Fruit fly (Drosophila melanogaster): Measurements from ENCODE around the gene Vps45.
A peak's percentile ranks its signal among the peaks of the same experiment; 100 is the strongest.

Gene Vps45

dm6 chr3R:9555334-9555974 lies 8.3 kb upstream of the Vps45 start, which contains the start of the genes CG9386 and BckdhA (continued):
- TF ChIP-seq lola (GFP tag; optimal IDR thresholded peaks at IDR 0.05) (peak in 1 of 3 experiments; percentile 48), oc (tag; optimal IDR thresholded peaks at IDR 0.05) (no peak), sqz (GFP tag; optimal IDR thresholded peaks at IDR 0.05) (no peak), HLH54F (GFP tag; optimal IDR thresholded peaks at IDR 0.05) (peak; percentile 60), so (GFP tag; IDR thresholded peaks at IDR 0.05) (no peak), zfh2 (GFP tag; optimal IDR thresholded peaks at IDR 0.05) (peak; percentile 58), CG31365 (tag; optimal IDR thresholded peaks at IDR 0.05) (no peak), klu (GFP tag; IDR thresholded peaks at IDR 0.05) (no peak), CrebB (tag; optimal IDR thresholded peaks at IDR 0.05) (no peak), CG14860 (GFP tag; IDR thresholded peaks at IDR 0.05; ENCODE audit: partially characterized antibody) (peak; percentile 63; the same call in 2 of the 3 replicates), sc (optimal IDR thresholded peaks at IDR 0.05) (no peak), sc (GFP tag; optimal IDR thresholded peaks at IDR 0.05) (no peak), CG10654 (GFP tag; optimal IDR thresholded peaks at IDR 0.05) (peak; percentile 45), Abd-B (GFP tag; optimal IDR thresholded peaks at IDR 0.05) (no peak), lilli (GFP tag; optimal IDR thresholded peaks at IDR 0.05) (peak; percentile 78), CG13287 (GFP tag; IDR thresholded peaks at IDR 0.05; ENCODE audit: partially characterized antibody) (peak; percentile 77), CG10267 (tag; optimal IDR thresholded peaks at IDR 0.05) (peak; percentile 57), Stat92E (GFP tag; optimal IDR thresholded peaks at IDR 0.05) (no peak), bowl (GFP tag; IDR thresholded peaks at IDR 0.05) (no peak), BEAF-32 (GFP tag; optimal IDR thresholded peaks at IDR 0.05) (peak; percentile 84), C15 (GFP tag; IDR thresholded peaks at IDR 0.05) (no peak), Nf-YB (GFP tag; optimal IDR thresholded peaks at IDR 0.05) (peak; percentile 0), fu2 (GFP tag; optimal IDR thresholded peaks at IDR 0.05) (peak; percentile 46), CG11504 (tag; optimal IDR thresholded peaks at IDR 0.05) (no peak), CG1832 (GFP tag; optimal IDR thresholded peaks at IDR 0.05) (no peak), CG32532 (GFP tag; IDR thresholded peaks at IDR 0.05) (peak; percentile 62), sim (GFP tag; IDR thresholded peaks at IDR 0.05) (no peak), CG17359 (tag; optimal IDR thresholded peaks at IDR 0.05) (peak; percentile 32), Hand (GFP tag; optimal IDR thresholded peaks at IDR 0.05) (no peak), CG12659 (GFP tag; optimal IDR thresholded peaks at IDR 0.05) (peak; percentile 66), shn (GFP tag; optimal IDR thresholded peaks at IDR 0.05) (peak; percentile 42), CG12942 (GFP tag; optimal IDR thresholded peaks at IDR 0.05) (peak; percentile 65), CG14710 (tag; optimal IDR thresholded peaks at IDR 0.05) (peak; percentile 66), CG6813 (GFP tag; optimal IDR thresholded peaks at IDR 0.05) (no peak), B-H1 (GFP tag; IDR thresholded peaks at IDR 0.05) (no peak), CG31388 (GFP tag; optimal IDR thresholded peaks at IDR 0.05) (no peak), toy (GFP tag; IDR thresholded peaks at IDR 0.05) (no peak), Bgb (GFP tag; IDR thresholded peaks at IDR 0.05; ENCODE audit: partially characterized antibody) (peak; percentile 69), CG6683 (GFP tag; optimal IDR thresholded peaks at IDR 0.05) (no peak), Lhr (GFP tag; optimal IDR thresholded peaks at IDR 0.05) (no peak), ac (GFP tag; optimal IDR thresholded peaks at IDR 0.05) (no peak), NfI (GFP tag; optimal IDR thresholded peaks at IDR 0.05) (peak; percentile 63), Six4 (GFP tag; optimal IDR thresholded peaks at IDR 0.05) (no peak), CG15073 (GFP tag; optimal IDR thresholded peaks at IDR 0.05) (no peak), Atf6 (GFP tag; IDR thresholded peaks at IDR 0.05) (no peak), CG11398 (GFP tag; optimal IDR thresholded peaks at IDR 0.05) (no peak), unpg (GFP tag; optimal IDR thresholded peaks at IDR 0.05) (peak; percentile 16), CG1602 (GFP tag; optimal IDR thresholded peaks at IDR 0.05) (peak; percentile 30), CG13424 (tag; optimal IDR thresholded peaks at IDR 0.05) (peak; percentile 58)

Measured in whole organism, embryonic.